Worm (Caenorhabditis elegans) whole organism, L4 larva: ENCODE data around the gene T28D9.1.

Source experiments
- D1046.2 ChIP-seq: fragments of 200-800 bp; sonication (Bioruptor generic); IDR thresholded peaks from 2 replicates; pipeline ENCODE4 v1.3.6; 2022; ENCODE audit warnings: missing genetic modification characterization, missing compliant biosample characterization
- F10B5.3 ChIP-seq: sonication (generic microtip); optimal IDR thresholded peaks from 2 replicates; lab custom pipeline; 2016; ENCODE audit warnings: mild to moderate bottlenecking, missing genetic modification characterization, missing compliant biosample characterization
- F26F4.8 ChIP-seq: fragments of 200-800 bp; sonication (Bioruptor generic); conservative IDR thresholded peaks from 2 replicates; pipeline ENCODE4 v1.3.6; 2022; ENCODE audit warnings: missing genetic modification characterization, missing compliant biosample characterization
- F37D6.2 ChIP-seq: sonication (generic microtip); optimal IDR thresholded peaks from 2 replicates; lab custom pipeline; 2016; ENCODE audit warnings: mild to moderate bottlenecking, missing genetic modification characterization, missing compliant biosample characterization
- F44E2.7 ChIP-seq: fragments of 200-800 bp; sonication (Bioruptor generic); IDR thresholded peaks from 2 replicates; pipeline ENCODE4 v2.1.2; 2022; ENCODE audit warnings: missing genetic modification characterization, missing compliant biosample characterization
- T26A8.4 ChIP-seq: fragments of 200-800 bp; sonication (Bioruptor generic); IDR thresholded peaks from 2 replicates; pipeline ENCODE4 v1.3.6; 2022; ENCODE audit warnings: missing genetic modification characterization, missing compliant biosample characterization
- Y48G9A.11 ChIP-seq: fragments of 200-800 bp; sonication (Bioruptor generic); IDR thresholded peaks from 2 replicates; pipeline ENCODE4 v1.3.6; 2022; ENCODE audit warnings: missing genetic modification reagents, missing genetic modification characterization, missing compliant biosample characterization
- Y75B8A.6 ChIP-seq: fragments of 200-800 bp; sonication (Bioruptor generic); IDR thresholded peaks from 2 replicates; pipeline ENCODE4 v1.3.6; 2022; ENCODE audit warnings: missing genetic modification reagents, missing genetic modification characterization, missing compliant biosample characterization
- ZK337.2 ChIP-seq: fragments of 200-800 bp; sonication (Bioruptor generic); IDR thresholded peaks from 2 replicates; pipeline ENCODE4 v1.3.6; 2022; ENCODE audit warnings: missing genetic modification reagents, missing genetic modification characterization, missing compliant biosample characterization
- aly-2 ChIP-seq: sonication (generic microtip); optimal IDR thresholded peaks from 2 replicates; lab custom pipeline; 2018; ENCODE audit warnings: missing biosample characterization, missing genetic modification characterization
- ceh-28 ChIP-seq: fragments of 150-350 bp; optimal IDR thresholded peaks from 2 replicates; lab custom pipeline; 2014; ENCODE audit warnings: missing biosample characterization, missing genetic modification reagents, missing genetic modification characterization
- ctbp-1 ChIP-seq: fragments of 200-800 bp; sonication (Bioruptor generic); IDR thresholded peaks from 2 replicates; pipeline ENCODE4 v1.3.6; 2022; ENCODE audit warnings: missing genetic modification reagents, missing genetic modification characterization, missing compliant biosample characterization
- daf-8 ChIP-seq: fragments of 200-800 bp; sonication (Bioruptor generic); IDR thresholded peaks from 2 replicates; pipeline ENCODE4 v1.3.6; 2022; ENCODE audit warnings: missing genetic modification characterization, missing compliant biosample characterization
- dmd-6 ChIP-seq: fragments of 200-800 bp; sonication (Bioruptor generic); IDR thresholded peaks from 2 replicates; pipeline ENCODE4 v1.3.6; 2022; ENCODE audit warnings: missing genetic modification reagents, missing genetic modification characterization, missing compliant biosample characterization
- dve-1 ChIP-seq: sonication (generic microtip); optimal IDR thresholded peaks from 2 replicates; lab custom pipeline; 2017; ENCODE audit warnings: antibody characterized with exemption, mild to moderate bottlenecking, missing genetic modification characterization, missing compliant biosample characterization; ENCODE audit not compliant: insufficient read depth
- fos-1 ChIP-seq: fragments of 150-350 bp; optimal IDR thresholded peaks from 2 replicates; lab custom pipeline; 2014; ENCODE audit warnings: missing biosample characterization, missing genetic modification characterization
- hlh-11 ChIP-seq: fragments of 200-800 bp; sonication (Bioruptor generic); optimal IDR thresholded peaks from 2 replicates; lab custom pipeline; 2018; ENCODE audit warnings: mild to moderate bottlenecking, missing genetic modification characterization, missing compliant biosample characterization
- hlh-30 ChIP-seq: sonication (generic microtip); optimal IDR thresholded peaks from 2 replicates; lab custom pipeline; 2017; ENCODE audit warnings: antibody characterized with exemption, mild to moderate bottlenecking, missing genetic modification characterization, missing compliant biosample characterization; ENCODE audit not compliant: insufficient read depth
- lim-7 ChIP-seq: fragments of 200-800 bp; sonication (Bioruptor generic); IDR thresholded peaks from 2 replicates; pipeline ENCODE4 v1.3.6; 2022; ENCODE audit warnings: missing genetic modification characterization, missing compliant biosample characterization
- lin-15B ChIP-seq: fragments of 150-350 bp; sonication (generic microtip); optimal IDR thresholded peaks from 3 replicates; lab custom pipeline; 2014; ENCODE audit warnings: missing biosample characterization, missing genetic modification characterization
- lin-39 ChIP-seq: fragments of 150-350 bp; optimal IDR thresholded peaks from 2 replicates; lab custom pipeline; 2014; ENCODE audit warnings: missing biosample characterization, missing genetic modification reagents, missing genetic modification characterization
- lir-3 ChIP-seq: sonication (generic microtip); optimal IDR thresholded peaks from 2 replicates; lab custom pipeline; 2016; ENCODE audit warnings: mild to moderate bottlenecking, missing genetic modification characterization, missing compliant biosample characterization
- nhr-11 ChIP-seq: fragments of 150-350 bp; optimal IDR thresholded peaks from 2 replicates; lab custom pipeline; 2014; ENCODE audit warnings: missing biosample characterization, missing genetic modification characterization
- nhr-111 ChIP-seq: fragments of 200-800 bp; sonication (Bioruptor generic); optimal IDR thresholded peaks from 2 replicates; lab custom pipeline; 2018; ENCODE audit warnings: mild to moderate bottlenecking, missing genetic modification characterization, missing compliant biosample characterization
- nhr-237 ChIP-seq: sonication (generic microtip); optimal IDR thresholded peaks from 2 replicates; lab custom pipeline; 2017; ENCODE audit warnings: missing biosample characterization, missing genetic modification characterization
- nhr-25 ChIP-seq: sonication (generic microtip); optimal IDR thresholded peaks from 2 replicates; lab custom pipeline; 2017; ENCODE audit warnings: missing genetic modification characterization, mild to moderate bottlenecking, missing compliant biosample characterization, antibody characterized with exemption, moderate library complexity, borderline replicate concordance; ENCODE audit not compliant: insufficient read depth
- nhr-42 ChIP-seq: fragments of 200-800 bp; sonication (Bioruptor generic); IDR thresholded peaks from 2 replicates; pipeline ENCODE4 v1.3.6; 2022; ENCODE audit warnings: missing genetic modification characterization, missing compliant biosample characterization
- nhr-6 ChIP-seq: fragments of 150-350 bp; optimal IDR thresholded peaks from 2 replicates; lab custom pipeline; 2014; ENCODE audit warnings: missing biosample characterization, missing genetic modification characterization
- nhr-76 ChIP-seq: fragments of 150-350 bp; optimal IDR thresholded peaks from 2 replicates; lab custom pipeline; 2014; ENCODE audit warnings: missing biosample characterization, missing genetic modification characterization
- php-3 ChIP-seq: fragments of 200-800 bp; sonication (Bioruptor generic); IDR thresholded peaks from 2 replicates; pipeline ENCODE4 v1.3.6; 2022; ENCODE audit warnings: missing genetic modification reagents, missing genetic modification characterization, missing compliant biosample characterization
- pqm-1 ChIP-seq: sonication (generic microtip); optimal IDR thresholded peaks from 2 replicates; lab custom pipeline; 2017; ENCODE audit warnings: missing biosample characterization, missing genetic modification characterization
- rbr-2 ChIP-seq: sonication (generic microtip); optimal IDR thresholded peaks from 2 replicates; lab custom pipeline; 2016; ENCODE audit warnings: missing genotype, missing genetic modification characterization, missing compliant biosample characterization
- saeg-2 ChIP-seq: fragments of 200-800 bp; sonication (Bioruptor generic); IDR thresholded peaks from 2 replicates; pipeline ENCODE4 v1.3.6; 2022; ENCODE audit warnings: missing genetic modification reagents, missing genetic modification characterization, missing compliant biosample characterization
- snpc-4 ChIP-seq: fragments of 150-350 bp; optimal IDR thresholded peaks from 2 replicates; lab custom pipeline; 2014; ENCODE audit warnings: missing biosample characterization, missing genetic modification characterization
- spr-3 ChIP-seq: fragments of 200-800 bp; sonication (Bioruptor generic); optimal IDR thresholded peaks from 2 replicates; lab custom pipeline; 2018; ENCODE audit warnings: mild to moderate bottlenecking, missing genetic modification characterization, missing compliant biosample characterization
- tra-1 ChIP-seq: fragments of 200-800 bp; sonication (Bioruptor generic); IDR thresholded peaks from 2 replicates; pipeline ENCODE4 v1.3.6; 2022; ENCODE audit warnings: missing genetic modification reagents, missing genetic modification characterization, missing compliant biosample characterization
- unc-39 ChIP-seq: sonication (generic microtip); optimal IDR thresholded peaks from 2 replicates; lab custom pipeline; 2017; ENCODE audit warnings: missing biosample characterization, missing genetic modification characterization
- unc-62 ChIP-seq, 3 experiments: fragments of 150-350 bp in 1 of 3; sonication (generic microtip); optimal IDR thresholded peaks in 2 of 3; peaks in 1 of 3; 1 replicate in 1 of 3; 2 replicates in 2 of 3; lab custom pipeline; 2014 to 2017; ENCODE audit warnings: missing biosample characterization in 3 of 3, missing genetic modification characterization in 3 of 3, missing genetic modification reagents in 3 of 3, missing genotype in 1 of 3
- vab-7 ChIP-seq: fragments of 200-800 bp; sonication (Bioruptor generic); IDR thresholded peaks from 2 replicates; pipeline ENCODE4 v1.3.6; 2022; ENCODE audit warnings: missing genetic modification reagents, missing genetic modification characterization, missing compliant biosample characterization
- zfp-3 ChIP-seq: fragments of 200-800 bp; sonication (Bioruptor generic); conservative IDR thresholded peaks from 2 replicates; pipeline ENCODE4 v1.3.6; 2022; ENCODE audit warnings: missing genetic modification reagents, missing genetic modification characterization, missing compliant biosample characterization
- ztf-11 ChIP-seq: fragments of 150-350 bp; optimal IDR thresholded peaks from 2 replicates; lab custom pipeline; 2014; ENCODE audit warnings: missing biosample characterization, missing genetic modification characterization

Gene T28D9.1

DNA sequence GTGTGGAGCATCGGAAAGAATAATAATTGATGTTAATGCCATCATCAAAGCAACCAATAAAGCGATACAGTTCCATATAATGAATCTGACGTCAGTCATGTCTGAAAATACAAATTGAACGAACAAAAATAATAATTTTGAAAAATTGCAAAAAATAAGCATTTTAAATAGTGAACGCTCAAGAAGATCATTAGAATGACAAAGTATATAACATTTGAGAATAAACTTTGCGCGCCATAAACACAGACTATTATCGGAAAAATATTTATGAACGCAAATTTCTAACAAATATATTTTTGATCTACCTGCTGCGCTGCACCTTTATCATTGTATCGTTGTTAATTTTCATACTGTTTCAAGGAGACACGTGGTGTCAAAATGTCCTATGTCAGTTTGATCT is 9.2 kb downstream of the T28D9.1 start, which contains the start of gene R05G9.3:
Gene R05G9.3 (minus strand): TSS at position 101 of the 400 bp plus-strand sequence.
- no peak for TF ChIP-seq aly-2 (tag; lab: Kevin White, UChicago)
- no peak for TF ChIP-seq ztf-11
- no peak for TF ChIP-seq nhr-76
- TF ChIP-seq zfp-3 (GFP tag; lab: Robert Waterston, UW) = no peak
- no peak for TF ChIP-seq vab-7 (GFP tag; lab: Robert Waterston, UW)
- TF ChIP-seq nhr-111 (GFP tag; lab: Kevin White, UChicago) = no peak
- TF ChIP-seq unc-39 = no peak
- TF ChIP-seq nhr-25 (tag; lab: Kevin White, UChicago) = no peak
- TF ChIP-seq ctbp-1 (GFP tag; lab: Robert Waterston, UW) = no peak
- TF ChIP-seq nhr-6 = no peak
- TF ChIP-seq fos-1 = no peak
- TF ChIP-seq nhr-237 (tag; lab: Kevin White, UChicago) = no peak
- no peak for TF ChIP-seq tra-1 (GFP tag; lab: Robert Waterston, UW)
- TF ChIP-seq daf-8 (GFP tag; lab: Robert Waterston, UW) = no peak
- no peak for TF ChIP-seq nhr-42 (GFP tag; lab: Robert Waterston, UW)
- TF ChIP-seq F44E2.7 (GFP tag; lab: Robert Waterston, UW) = no peak
- no peak for TF ChIP-seq dmd-6

- TF ChIP-seq nhr-42 (GFP tag; lab: Robert Waterston, UW) (no peak), T26A8.4 (GFP tag; lab: Robert Waterston, UW) (no peak), dve-1 (tag; lab: Kevin White, UChicago) (no peak), lim-7 (no peak), vab-7 (GFP tag; lab: Robert Waterston, UW) (no peak), F37D6.2 (tag; lab: Kevin White, UChicago) (no peak), hlh-11 (no peak), nhr-6 (no peak), php-3 (GFP tag; lab: Robert Waterston, UW) (no peak), nhr-11 (no peak)
Measured at ce11 chrII:6502826-6503225, 10.6 kb downstream of the T28D9.1 start, which contains the start of gene R05G9.1. TSS of gene R05G9.1 (plus strand) at chrII:6503168.

- TF ChIP-seq nhr-76 (no peak), unc-62 (GFP tag; optimal IDR thresholded peaks at IDR 0.05 in 1 of 2; lab: Kevin White, UChicago) (peak in 1 of 2 experiments; percentile 94), unc-62 (tag; optimal IDR thresholded peaks at IDR 0.05; lab: Kevin White, UChicago) (no peak)
Measured at ce11 chrII:6513357-6513756, 21.2 kb downstream of the T28D9.1 start.

DNA sequence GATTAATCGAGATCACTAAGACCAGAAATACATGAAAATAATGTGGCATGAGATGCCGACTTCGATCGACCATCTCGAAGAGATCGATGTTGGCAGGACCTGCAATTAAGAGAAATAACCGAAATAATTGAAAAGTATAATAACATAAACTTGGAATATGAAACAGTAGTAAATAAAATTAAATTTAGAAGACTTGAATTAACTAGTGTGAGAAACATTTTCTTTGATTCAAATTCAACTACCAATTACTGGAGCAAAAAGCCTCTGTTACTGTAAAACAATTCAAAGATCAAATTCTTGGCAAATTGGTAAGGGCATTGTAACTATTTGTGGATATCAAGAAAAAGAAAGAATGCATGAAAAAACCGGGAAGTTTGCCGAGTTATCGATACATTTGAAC is 21.7 kb downstream of the T28D9.1 start, which contains the start of gene R05G9R.1:
Gene R05G9R.1 (minus strand): TSS at position 101 of the 400 bp plus-strand sequence.
- TF ChIP-seq saeg-2 (GFP tag; lab: Robert Waterston, UW) (no peak), nhr-111 (GFP tag; lab: Kevin White, UChicago) (no peak), spr-3 (GFP tag; lab: Kevin White, UChicago) (no peak), Y75B8A.6 (no peak), pqm-1 (tag; lab: Kevin White, UChicago) (no peak), rbr-2 (tag; lab: Kevin White, UChicago) (no peak), lir-3 (no peak), hlh-30 (tag; lab: Kevin White, UChicago) (no peak), dve-1 (tag; lab: Kevin White, UChicago) (no peak), F26F4.8 (no peak), vab-7 (GFP tag; lab: Robert Waterston, UW) (no peak), lin-39 (tag; lab: Kevin White, UChicago) (no peak), Y48G9A.11 (no peak), ZK337.2 (GFP tag; lab: Robert Waterston, UW) (no peak), F10B5.3 (no peak), D1046.2 (no peak), lin-15B (tag; lab: Kevin White, UChicago) (no peak), snpc-4 (tag; lab: Kevin White, UChicago) (no peak), ceh-28 (tag; lab: Kevin White, UChicago) (no peak)
